Fruit fly (Drosophila melanogaster): Measurements from ENCODE around the gene CG17192.

CG17192 gene

dm6 chr3R:26988412-26988981, 29.6 kb downstream of the CG17192 start, which contains the start of gene CG31075 (continued):
- TF ChIP-seq fd85E (GFP tag; optimal IDR thresholded peaks at IDR 0.05) (peak; percentile 74), CG4318 (GFP tag; optimal IDR thresholded peaks at IDR 0.05) (peak; percentile 73), Met (GFP tag; optimal IDR thresholded peaks at IDR 0.05) (peak; percentile 88), spab (GFP tag; optimal IDR thresholded peaks at IDR 0.05) (peak; percentile 84), fkh (GFP tag; optimal IDR thresholded peaks at IDR 0.05) (no peak), CG34406 (GFP tag; optimal IDR thresholded peaks at IDR 0.05) (peak; percentile 83), CG32006 (GFP tag; optimal IDR thresholded peaks at IDR 0.05) (peak; percentile 76), CG8119 (GFP tag; IDR thresholded peaks at IDR 0.05) (peak; percentile 94), CG9139 (GFP tag; optimal IDR thresholded peaks at IDR 0.05) (peak; percentile 77), svp (GFP tag) (peak; percentile 96), CG6792 (GFP tag; optimal IDR thresholded peaks at IDR 0.05) (peak; percentile 86), Sox15 (GFP tag; optimal IDR thresholded peaks at IDR 0.05) (peak; percentile 41), CG15336 (GFP tag; IDR thresholded peaks at IDR 0.05) (peak; percentile 94), lz (GFP tag; optimal IDR thresholded peaks at IDR 0.05) (peak; percentile 92), cyc (GFP tag; optimal IDR thresholded peaks at IDR 0.05) (peak; percentile 92), CG3919 (GFP tag; optimal IDR thresholded peaks at IDR 0.05) (peak; percentile 94), CG16779 (tag; optimal IDR thresholded peaks at IDR 0.05) (peak; percentile 81), acj6 (GFP tag; optimal IDR thresholded peaks at IDR 0.05) (peak; percentile 85), CG6276 (GFP tag; optimal IDR thresholded peaks at IDR 0.05) (no peak), Hr38 (GFP tag; optimal IDR thresholded peaks at IDR 0.05) (no peak), CG11902 (GFP tag; optimal IDR thresholded peaks at IDR 0.05) (peak; percentile 80), Ets96B (tag; optimal IDR thresholded peaks at IDR 0.05) (peak; percentile 93), vri (GFP tag; optimal IDR thresholded peaks at IDR 0.05) (peak; percentile 85), CG6854 (GFP tag; optimal IDR thresholded peaks at IDR 0.05) (peak; percentile 72), CG8632 (GFP tag; optimal IDR thresholded peaks at IDR 0.05) (peak; percentile 74), net (GFP tag; optimal IDR thresholded peaks at IDR 0.05) (peak; percentile 76)

dm6 chr3R:26987455-26987854, 30.6 kb downstream of the CG17192 start:
- TF ChIP-seq CG1621 (tag; optimal IDR thresholded peaks at IDR 0.05) (no peak), Eip75B (GFP tag; optimal IDR thresholded peaks at IDR 0.05) (no peak), Blimp-1 (GFP tag; optimal IDR thresholded peaks at IDR 0.05) (no peak), Ets21C (GFP tag; optimal IDR thresholded peaks at IDR 0.05) (no peak), OdsH (GFP tag; optimal IDR thresholded peaks at IDR 0.05) (no peak), Eip78C (GFP tag) (no peak), fkh (GFP tag; optimal IDR thresholded peaks at IDR 0.05) (peak; percentile 23), CG10669 (GFP tag; optimal IDR thresholded peaks at IDR 0.05) (no peak), CG8119 (GFP tag; IDR thresholded peaks at IDR 0.05) (no peak), achi (GFP tag; optimal IDR thresholded peaks at IDR 0.05) (no peak), vri (GFP tag; optimal IDR thresholded peaks at IDR 0.05) (no peak), CG11294 (GFP tag; IDR thresholded peaks at IDR 0.05) (no peak), CG6163 (GFP tag; IDR thresholded peaks at IDR 0.05) (0 out of 3 replicates have a peak, but pooled peaks have one; percentile 9), Sox15 (GFP tag; optimal IDR thresholded peaks at IDR 0.05) (no peak), CG7368 (GFP tag; optimal IDR thresholded peaks at IDR 0.05) (no peak), ss (GFP tag; optimal IDR thresholded peaks at IDR 0.05) (peak in 1 of 2 experiments; percentile 37), fd85E (GFP tag; optimal IDR thresholded peaks at IDR 0.05) (no peak), CG11762 (GFP tag; optimal IDR thresholded peaks at IDR 0.05; ENCODE audit: insufficient read depth) (no peak), CG11902 (GFP tag; optimal IDR thresholded peaks at IDR 0.05) (no peak)

DNA sequence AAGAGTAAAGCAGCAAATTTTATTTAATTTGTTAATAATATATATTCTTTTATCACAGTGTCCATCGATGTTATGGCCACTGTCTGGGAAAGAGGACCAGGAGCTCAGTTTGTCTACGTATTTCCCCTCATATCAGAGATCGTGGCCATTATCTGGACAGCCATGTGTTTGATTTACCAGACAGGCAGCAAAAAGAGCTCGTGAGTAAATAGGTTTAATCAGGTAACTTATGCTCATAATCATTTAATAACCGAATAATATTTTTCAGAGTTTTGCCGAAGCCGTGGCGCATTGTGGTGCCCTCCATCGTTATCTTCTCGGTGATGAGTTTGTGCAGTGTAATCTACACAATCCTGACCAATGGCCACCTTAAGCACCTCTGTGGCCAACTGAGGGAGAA, 33.6 kb downstream of the CG17192 start:
- TF ChIP-seq eg (GFP tag; IDR thresholded peaks at IDR 0.05), result no peak
- peak; percentile 62 for TF ChIP-seq svp (GFP tag)
